Worm (Caenorhabditis elegans) whole organism, L2 larva: ENCODE measurements around the gene dnpp-1.

Experiments used
- R02D3.7 ChIP-seq: fragments of 150-350 bp; optimal IDR thresholded peaks from 2 replicates; lab custom pipeline; 2014; ENCODE audit warnings: missing biosample characterization, missing genetic modification characterization
- ama-1 ChIP-seq: fragments of 150-350 bp; optimal IDR thresholded peaks from 2 replicates; lab custom pipeline; 2018; ENCODE audit warnings: inconsistent platforms
- blmp-1 ChIP-seq: sonication (generic microtip); optimal IDR thresholded peaks from 2 replicates; lab custom pipeline; 2017; ENCODE audit warnings: missing genetic modification characterization, mild to moderate bottlenecking, missing compliant biosample characterization, antibody characterized with exemption, moderate library complexity; ENCODE audit not compliant: insufficient read depth
- ceh-82 ChIP-seq: fragments of 150-350 bp; optimal IDR thresholded peaks from 2 replicates; lab custom pipeline; 2014; ENCODE audit warnings: missing biosample characterization, missing genetic modification characterization
- elt-1 ChIP-seq: fragments of 150-350 bp; optimal IDR thresholded peaks from 2 replicates; lab custom pipeline; 2014; ENCODE audit warnings: missing biosample characterization, missing genetic modification characterization
- fos-1 ChIP-seq: fragments of 150-350 bp; optimal IDR thresholded peaks from 2 replicates; lab custom pipeline; 2014; ENCODE audit warnings: missing biosample characterization, missing genetic modification characterization
- lin-13 ChIP-seq: fragments of 150-350 bp; optimal IDR thresholded peaks from 2 replicates; lab custom pipeline; 2014; ENCODE audit warnings: missing biosample characterization, missing genetic modification reagents, missing genetic modification characterization
- mbf-1 ChIP-seq: sonication (generic microtip); optimal IDR thresholded peaks from 2 replicates; lab custom pipeline; 2017; ENCODE audit warnings: missing biosample characterization, missing genetic modification characterization
- mdl-1 ChIP-seq, 2 experiments: fragments of 150-350 bp in 1 of 2; sonication (generic microtip) in 1 of 2; optimal IDR thresholded peaks; 2 replicates each; lab custom pipeline; 2017; ENCODE audit warnings: missing biosample characterization in 2 of 2, missing genetic modification characterization in 2 of 2
- nhr-12 ChIP-seq: fragments of 150-350 bp; optimal IDR thresholded peaks from 2 replicates; lab custom pipeline; 2014; ENCODE audit warnings: missing biosample characterization, missing genetic modification characterization
- nhr-237 ChIP-seq: fragments of 150-350 bp; optimal IDR thresholded peaks from 2 replicates; lab custom pipeline; 2014; ENCODE audit warnings: missing biosample characterization, missing genetic modification characterization
- snpc-4 ChIP-seq: fragments of 150-350 bp; optimal IDR thresholded peaks from 2 replicates; lab custom pipeline; 2014; ENCODE audit warnings: missing biosample characterization, missing genetic modification characterization
- unc-39 ChIP-seq: fragments of 150-350 bp; optimal IDR thresholded peaks from 2 replicates; lab custom pipeline; 2014; ENCODE audit warnings: missing biosample characterization, missing genetic modification characterization
- zag-1 ChIP-seq: fragments of 150-350 bp; optimal IDR thresholded peaks from 2 replicates; lab custom pipeline; 2014; ENCODE audit warnings: missing biosample characterization, missing genetic modification characterization

DNA sequence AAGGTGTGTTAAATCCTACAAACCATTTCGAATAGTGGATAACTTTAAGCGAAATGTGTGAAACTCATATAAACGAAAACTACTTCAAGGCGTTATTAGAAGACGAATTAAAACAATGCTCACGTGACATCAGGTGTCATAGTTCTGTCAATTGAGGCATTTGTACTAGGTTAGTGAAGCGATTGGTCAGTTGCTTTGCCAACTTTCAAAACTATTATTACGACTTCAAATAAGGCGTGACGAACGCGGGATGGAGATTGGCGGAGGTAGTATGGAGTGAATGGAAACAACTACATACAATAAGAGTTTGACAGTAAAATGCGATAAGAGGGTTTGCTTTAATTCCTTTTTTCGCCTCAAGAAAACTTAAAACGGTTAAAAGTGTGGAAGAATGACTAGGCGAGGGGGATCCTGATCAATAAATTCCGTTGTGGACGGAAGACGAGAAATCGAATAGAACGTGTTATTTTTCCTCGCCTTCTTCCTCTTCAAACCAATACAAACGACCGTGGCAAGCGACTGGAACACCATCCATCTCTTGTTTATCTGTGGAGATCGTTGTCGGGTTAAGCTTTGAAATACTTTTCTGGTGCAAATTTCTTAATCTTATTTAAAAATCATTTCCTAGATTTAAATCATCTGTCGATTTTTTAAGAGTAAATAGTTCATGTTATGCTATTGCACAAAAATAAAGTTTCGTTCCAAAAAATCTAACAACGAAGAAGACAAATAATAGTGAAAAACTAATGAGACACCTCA lies 22.6 kb downstream of the dnpp-1 start:
- TF ChIP-seq ama-1 (lab: Kevin White, UChicago), result no peak
- no peak for TF ChIP-seq fos-1 (tag; lab: Kevin White, UChicago)
- TF ChIP-seq R02D3.7 (tag; lab: Kevin White, UChicago), result no peak
- no peak for TF ChIP-seq snpc-4 (tag; lab: Kevin White, UChicago)
- no peak for TF ChIP-seq lin-13 (GFP tag; lab: Kevin White, UChicago)
- TF ChIP-seq elt-1 (tag; lab: Kevin White, UChicago), result no peak
- TF ChIP-seq nhr-12, result no peak
- no peak for TF ChIP-seq mdl-1 (tag; optimal IDR thresholded peaks at IDR 0.05; lab: Kevin White, UChicago)
- TF ChIP-seq nhr-237 (tag; lab: Kevin White, UChicago), result no peak
- TF ChIP-seq blmp-1, result no peak
- TF ChIP-seq unc-39, result no peak
- no peak for TF ChIP-seq mbf-1 (tag; lab: Kevin White, UChicago)
- TF ChIP-seq zag-1 (tag; lab: Kevin White, UChicago), result no peak
- TF ChIP-seq ceh-82 (tag; lab: Kevin White, UChicago), result no peak
